Fruit fly (Drosophila melanogaster): ENCODE measurements around the gene CD98hc.

Gene CD98hc

dm6 chr3R:7993506-7993905 is 15.3 kb upstream of the CD98hc start:
- TF ChIP-seq insv (optimal IDR thresholded peaks at IDR 0.05) = no peak
- no peak for TF ChIP-seq h (optimal IDR thresholded peaks at IDR 0.05)
- no peak for TF ChIP-seq psq (optimal IDR thresholded peaks at IDR 0.05)
- TF ChIP-seq Myc (optimal IDR thresholded peaks at IDR 0.05) = no peak
- TF ChIP-seq ttk (optimal IDR thresholded peaks at IDR 0.05) = no peak
- no peak for TF ChIP-seq Sin3A (optimal IDR thresholded peaks at IDR 0.05)

DNA sequence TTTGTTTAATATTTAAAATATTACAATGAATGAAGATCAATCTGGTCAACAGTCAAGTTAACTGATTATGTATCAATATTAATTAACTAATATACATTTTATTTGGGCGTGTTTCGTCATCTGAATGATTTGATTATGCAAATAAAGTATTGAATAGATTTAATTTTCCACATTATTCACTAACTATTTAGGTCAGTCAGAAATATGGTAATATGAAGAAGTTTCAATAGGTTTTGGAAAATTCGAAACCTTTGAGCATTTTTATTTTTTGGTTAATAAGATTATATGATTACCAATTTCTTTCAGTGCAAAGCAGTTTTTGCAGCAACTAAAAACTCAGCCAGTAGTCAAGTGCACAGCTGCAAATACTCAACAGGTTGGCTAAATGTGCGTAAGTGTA is 13.9 kb upstream of the CD98hc start:
- TF ChIP-seq Sin3A (optimal IDR thresholded peaks at IDR 0.05) = no peak
- TF ChIP-seq Myc (optimal IDR thresholded peaks at IDR 0.05) = no peak
- TF ChIP-seq ttk (optimal IDR thresholded peaks at IDR 0.05) = no peak
- TF ChIP-seq psq (optimal IDR thresholded peaks at IDR 0.05) = no peak
- TF ChIP-seq h (optimal IDR thresholded peaks at IDR 0.05) = no peak
- TF ChIP-seq insv (optimal IDR thresholded peaks at IDR 0.05) = no peak

dm6 chr3R:7991446-7991845 is 13.2 kb upstream of the CD98hc start:
- no peak for TF ChIP-seq psq (optimal IDR thresholded peaks at IDR 0.05)
- TF ChIP-seq h (optimal IDR thresholded peaks at IDR 0.05) = no peak
- TF ChIP-seq Myc (optimal IDR thresholded peaks at IDR 0.05) = no peak
- TF ChIP-seq Sin3A (optimal IDR thresholded peaks at IDR 0.05) = no peak
- TF ChIP-seq ttk (optimal IDR thresholded peaks at IDR 0.05) = no peak
- no peak for TF ChIP-seq insv (optimal IDR thresholded peaks at IDR 0.05)

dm6 chr3R:7990799-7991423 is 12.7 kb upstream of the CD98hc start:
- TF ChIP-seq h (optimal IDR thresholded peaks at IDR 0.05) (no peak), ttk (optimal IDR thresholded peaks at IDR 0.05) (no peak), insv (optimal IDR thresholded peaks at IDR 0.05) (no peak), Myc (optimal IDR thresholded peaks at IDR 0.05) (no peak)

DNA sequence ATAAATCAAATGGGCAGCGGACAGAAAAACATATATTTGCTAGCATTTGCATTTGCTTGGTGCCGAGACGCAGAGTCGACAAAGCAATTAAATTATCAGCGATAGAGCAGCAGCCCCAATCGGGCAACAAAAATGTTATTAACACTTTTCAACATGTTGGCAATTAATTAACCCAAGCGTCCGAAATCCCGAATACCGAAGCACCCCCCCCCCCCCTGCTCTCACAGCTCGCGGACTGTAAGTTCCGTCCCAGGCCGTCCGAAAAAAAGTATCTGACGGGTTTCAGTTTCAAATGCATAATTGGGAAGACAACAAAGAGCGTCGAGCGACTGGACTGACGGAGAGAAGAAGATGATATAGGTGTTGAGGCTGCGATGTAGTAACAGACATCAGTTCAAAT is 12.0 kb upstream of the CD98hc start:
- no peak for TF ChIP-seq Myc (optimal IDR thresholded peaks at IDR 0.05)
- no peak for TF ChIP-seq Sin3A (optimal IDR thresholded peaks at IDR 0.05)
- TF ChIP-seq insv (optimal IDR thresholded peaks at IDR 0.05) = no peak
- TF ChIP-seq ttk (optimal IDR thresholded peaks at IDR 0.05) = no peak
- TF ChIP-seq h (optimal IDR thresholded peaks at IDR 0.05) = no peak
- TF ChIP-seq psq (optimal IDR thresholded peaks at IDR 0.05) = no peak

dm6 chr3R:7981396-7981795 is 3.2 kb upstream of the CD98hc start:
- TF ChIP-seq psq (optimal IDR thresholded peaks at IDR 0.05) (no peak), h (optimal IDR thresholded peaks at IDR 0.05) (no peak), Sin3A (optimal IDR thresholded peaks at IDR 0.05) (no peak), ttk (optimal IDR thresholded peaks at IDR 0.05) (no peak)

DNA sequence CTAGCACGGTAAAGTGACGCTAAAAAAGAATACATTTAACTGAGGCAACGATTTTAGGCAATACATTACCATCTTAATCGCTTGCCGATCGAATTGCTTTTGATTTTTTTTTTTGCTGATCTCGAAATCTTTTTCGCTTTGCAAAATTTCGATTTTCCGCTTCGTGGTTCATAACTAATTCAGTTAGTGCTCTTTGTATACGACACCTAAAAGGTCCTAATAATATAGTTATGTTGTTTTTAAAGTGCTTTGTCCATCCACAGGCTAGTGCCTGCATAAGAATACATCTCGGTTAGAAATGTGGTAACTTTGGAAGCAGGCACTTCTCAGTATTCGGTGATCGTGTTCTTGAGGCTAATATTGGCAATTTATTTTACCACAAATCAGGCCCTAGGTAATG is 2.0 kb upstream of the CD98hc start, which contains the start of gene Sfp84E:
TSS of gene Sfp84E (minus strand) at position 101 of the 400 bp plus-strand sequence.
- TF ChIP-seq psq (optimal IDR thresholded peaks at IDR 0.05) = no peak
- no peak for TF ChIP-seq ttk (optimal IDR thresholded peaks at IDR 0.05)
- no peak for TF ChIP-seq insv (optimal IDR thresholded peaks at IDR 0.05)
- no peak for TF ChIP-seq Sin3A (optimal IDR thresholded peaks at IDR 0.05)
- TF ChIP-seq Myc (optimal IDR thresholded peaks at IDR 0.05) = no peak
- no peak for TF ChIP-seq h (optimal IDR thresholded peaks at IDR 0.05)

- TF ChIP-seq Sin3A (optimal IDR thresholded peaks at IDR 0.05) (no peak), Myc (optimal IDR thresholded peaks at IDR 0.05) (no peak)
These were observed 960 bp downstream of the CD98hc start for dm6 chr3R:7977011-7977925.

DNA sequence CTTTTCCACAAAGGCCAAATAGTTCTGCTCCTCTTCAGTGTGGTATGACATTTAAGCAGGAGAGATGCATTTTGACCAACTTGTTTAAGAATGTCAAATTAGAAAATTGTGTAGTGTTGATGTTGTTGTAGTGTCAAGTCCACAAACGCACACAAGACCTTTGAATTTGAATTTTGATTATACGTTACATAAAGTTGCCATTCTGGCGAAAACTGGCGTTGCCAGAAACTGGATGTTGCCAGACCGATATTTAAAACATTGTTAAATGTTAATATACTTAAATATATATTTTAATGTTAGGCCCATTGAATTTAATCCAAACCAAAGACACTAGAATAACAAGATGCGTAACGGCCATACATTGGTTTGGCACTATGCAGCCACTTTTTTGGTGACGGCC is 5.2 kb downstream of the CD98hc start:
- no peak for TF ChIP-seq Sin3A (optimal IDR thresholded peaks at IDR 0.05)
- TF ChIP-seq h (optimal IDR thresholded peaks at IDR 0.05) = no peak
- TF ChIP-seq ttk (optimal IDR thresholded peaks at IDR 0.05) = no peak
- TF ChIP-seq psq (optimal IDR thresholded peaks at IDR 0.05) = no peak
- TF ChIP-seq Myc (optimal IDR thresholded peaks at IDR 0.05) = no peak
- no peak for TF ChIP-seq insv (optimal IDR thresholded peaks at IDR 0.05)

DNA sequence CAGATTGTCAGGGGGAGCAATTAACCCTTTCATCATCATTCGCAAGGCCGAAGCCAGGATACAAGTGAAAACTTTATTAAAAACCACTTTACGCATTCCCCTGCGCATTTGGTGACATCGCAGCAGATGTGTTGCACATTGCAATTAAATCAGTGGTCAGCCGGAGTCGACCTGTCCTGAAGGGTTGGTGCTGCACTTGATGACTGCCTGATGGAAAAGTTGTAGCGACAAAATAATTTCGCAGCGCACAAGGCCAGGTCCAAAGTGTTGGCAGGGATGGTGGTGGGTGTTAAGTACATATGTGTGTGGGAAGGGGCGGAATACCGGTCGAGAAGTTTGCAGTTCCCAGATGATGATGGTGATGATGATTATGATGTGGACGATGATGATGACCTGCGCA is 6.0 kb downstream of the CD98hc start:
- TF ChIP-seq h (optimal IDR thresholded peaks at IDR 0.05) (no peak), Sin3A (optimal IDR thresholded peaks at IDR 0.05) (no peak), psq (optimal IDR thresholded peaks at IDR 0.05) (no peak), ttk (optimal IDR thresholded peaks at IDR 0.05) (no peak), Myc (optimal IDR thresholded peaks at IDR 0.05) (no peak)

DNA sequence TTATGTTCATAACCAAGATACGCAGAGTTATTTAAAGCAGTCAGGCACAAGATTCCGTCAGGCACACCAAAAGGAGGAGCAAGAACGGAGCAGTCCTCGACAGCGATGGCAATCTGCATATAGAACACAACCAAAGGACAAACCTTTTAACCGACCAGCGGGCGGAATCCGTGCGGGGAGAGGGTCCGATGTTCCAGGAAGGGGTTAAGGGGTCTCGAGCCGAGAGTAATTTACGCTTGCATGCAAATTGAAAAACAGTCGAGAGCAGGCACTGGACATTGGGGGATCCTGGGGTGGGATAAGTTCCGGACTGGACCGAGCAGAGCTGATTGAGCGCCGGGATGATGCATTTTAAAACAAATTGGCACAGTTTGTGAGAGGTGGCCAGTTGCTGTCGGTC is 7.6 kb downstream of the CD98hc start:
- TF ChIP-seq Myc (optimal IDR thresholded peaks at IDR 0.05) (no peak), Sin3A (optimal IDR thresholded peaks at IDR 0.05) (no peak), ttk (optimal IDR thresholded peaks at IDR 0.05) (no peak), h (optimal IDR thresholded peaks at IDR 0.05) (no peak), insv (optimal IDR thresholded peaks at IDR 0.05) (no peak), psq (optimal IDR thresholded peaks at IDR 0.05) (no peak)

DNA sequence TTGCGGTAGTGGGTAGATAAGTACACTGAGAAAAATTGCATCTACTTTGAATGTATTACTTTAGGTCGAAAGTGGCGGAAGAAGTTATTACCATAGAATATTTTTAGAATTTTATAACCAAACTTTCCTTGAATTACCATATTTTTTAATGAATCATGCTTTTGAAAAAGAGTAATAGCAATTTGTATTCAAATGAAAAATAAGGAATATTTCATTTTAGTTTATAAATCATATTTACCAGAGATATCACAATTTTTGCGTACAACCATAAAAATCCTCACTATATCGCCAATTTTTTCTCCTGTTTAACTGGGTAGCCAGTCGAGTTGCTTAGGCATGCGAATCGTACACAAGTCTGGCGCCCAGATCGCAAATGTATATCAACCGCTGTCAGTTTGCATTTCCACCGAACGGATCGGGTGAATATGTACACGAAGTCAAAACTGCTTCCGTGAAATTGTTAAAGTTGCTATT is 8.5 kb downstream of the CD98hc start:
- TF ChIP-seq ttk (optimal IDR thresholded peaks at IDR 0.05) = no peak
- TF ChIP-seq psq (optimal IDR thresholded peaks at IDR 0.05) = no peak
